Worm (Caenorhabditis elegans) whole organism, late embryonic: Measurements from ENCODE around the gene ctr-9.

Experiments used
- C08G9.2 ChIP-seq: sonication (generic microtip); optimal IDR thresholded peaks from 2 replicates; lab custom pipeline; 2016; ENCODE audit warnings: mild to moderate bottlenecking, missing genetic modification characterization, moderate library complexity, missing compliant biosample characterization
- C38D4.7 ChIP-seq: fragments of 200-800 bp; sonication (Bioruptor generic); optimal IDR thresholded peaks from 2 replicates; lab custom pipeline; 2018; ENCODE audit warnings: mild to moderate bottlenecking, missing genetic modification characterization, moderate library complexity, missing compliant biosample characterization
- F13H6.1 ChIP-seq: sonication (generic microtip); optimal IDR thresholded peaks from 2 replicates; lab custom pipeline; 2016; ENCODE audit warnings: missing genetic modification characterization, missing compliant biosample characterization
- K02D7.2 ChIP-seq: sonication (generic microtip); optimal IDR thresholded peaks from 2 replicates; lab custom pipeline; 2017; ENCODE audit warnings: mild to moderate bottlenecking, missing genetic modification characterization, missing compliant biosample characterization
- T23F11.4 ChIP-seq: fragments of 200-800 bp; sonication (Bioruptor generic); optimal IDR thresholded peaks from 2 replicates; lab custom pipeline; 2018; ENCODE audit warnings: mild to moderate bottlenecking, missing genetic modification characterization, missing compliant biosample characterization
- Y22D7AL.16 ChIP-seq: sonication (generic microtip); optimal IDR thresholded peaks from 2 replicates; lab custom pipeline; 2016; ENCODE audit warnings: missing genetic modification characterization, missing compliant biosample characterization
- ceh-18 ChIP-seq: sonication (generic microtip); optimal IDR thresholded peaks from 2 replicates; lab custom pipeline; 2016; ENCODE audit warnings: missing genetic modification characterization, missing compliant biosample characterization
- ceh-2 ChIP-seq: sonication (generic microtip); optimal IDR thresholded peaks from 2 replicates; lab custom pipeline; 2016; ENCODE audit warnings: missing genotype, missing genetic modification characterization, missing compliant biosample characterization
- ceh-24 ChIP-seq: sonication (generic microtip); optimal IDR thresholded peaks from 2 replicates; lab custom pipeline; 2016; ENCODE audit warnings: mild to moderate bottlenecking, missing genetic modification characterization, missing compliant biosample characterization
- ceh-30 ChIP-seq: fragments of 150-350 bp; optimal IDR thresholded peaks from 2 replicates; lab custom pipeline; 2014; ENCODE audit warnings: missing biosample characterization, missing genetic modification characterization
- ceh-34 ChIP-seq: sonication (generic microtip); optimal IDR thresholded peaks from 2 replicates; lab custom pipeline; 2016; ENCODE audit warnings: mild to moderate bottlenecking, missing genetic modification characterization, missing compliant biosample characterization
- ceh-45 ChIP-seq: fragments of 200-800 bp; sonication (Bioruptor generic); IDR thresholded peaks from 2 replicates; pipeline ENCODE4 v1.3.6; 2022; ENCODE audit warnings: missing genetic modification reagents, missing genetic modification characterization, missing compliant biosample characterization
- ceh-48 ChIP-seq: sonication (generic microtip); optimal IDR thresholded peaks from 2 replicates; lab custom pipeline; 2016; ENCODE audit warnings: missing genetic modification characterization, inconsistent platforms, missing compliant biosample characterization
- ceh-9 ChIP-seq: sonication (generic microtip); optimal IDR thresholded peaks from 2 replicates; lab custom pipeline; 2016; ENCODE audit warnings: mild to moderate bottlenecking, missing genetic modification characterization, inconsistent platforms, missing compliant biosample characterization
- dmd-4 ChIP-seq: sonication (generic microtip); optimal IDR thresholded peaks from 2 replicates; lab custom pipeline; 2016; ENCODE audit warnings: borderline replicate concordance, missing genetic modification characterization, missing compliant biosample characterization
- elt-2 ChIP-seq: sonication (generic microtip); optimal IDR thresholded peaks from 2 replicates; lab custom pipeline; 2016; ENCODE audit warnings: missing genetic modification reagents, missing genetic modification characterization, missing compliant biosample characterization
- elt-4 ChIP-seq: sonication (generic microtip); optimal IDR thresholded peaks from 2 replicates; lab custom pipeline; 2016; ENCODE audit warnings: missing genetic modification characterization, missing compliant biosample characterization
- ets-4 ChIP-seq: sonication (generic microtip); optimal IDR thresholded peaks from 2 replicates; lab custom pipeline; 2016; ENCODE audit warnings: missing genetic modification characterization, missing compliant biosample characterization
- eyg-1 ChIP-seq: sonication (generic microtip); optimal IDR thresholded peaks from 2 replicates; lab custom pipeline; 2016; ENCODE audit warnings: missing genotype, missing genetic modification characterization, missing compliant biosample characterization
- fax-1 ChIP-seq: sonication (generic microtip); optimal IDR thresholded peaks from 2 replicates; lab custom pipeline; 2016; ENCODE audit warnings: missing genotype, missing genetic modification characterization, missing compliant biosample characterization
- fkh-6 ChIP-seq: sonication (generic microtip); optimal IDR thresholded peaks from 2 replicates; lab custom pipeline; 2016; ENCODE audit warnings: missing genetic modification characterization, missing compliant biosample characterization
- hlh-15 ChIP-seq: sonication (generic microtip); optimal IDR thresholded peaks from 2 replicates; lab custom pipeline; 2016; ENCODE audit warnings: missing genetic modification characterization, missing compliant biosample characterization
- hlh-6 ChIP-seq: sonication (generic microtip); optimal IDR thresholded peaks from 2 replicates; lab custom pipeline; 2016; ENCODE audit warnings: missing genotype, missing genetic modification characterization, missing compliant biosample characterization
- lim-6 ChIP-seq: sonication (generic microtip); optimal IDR thresholded peaks from 2 replicates; lab custom pipeline; 2016; ENCODE audit warnings: missing genetic modification characterization, missing compliant biosample characterization
- madf-2 ChIP-seq: sonication (generic microtip); optimal IDR thresholded peaks from 2 replicates; lab custom pipeline; 2017; ENCODE audit warnings: missing genetic modification characterization, missing compliant biosample characterization
- mec-3 ChIP-seq: sonication (generic microtip); optimal IDR thresholded peaks from 2 replicates; lab custom pipeline; 2016; ENCODE audit warnings: borderline replicate concordance, missing genetic modification characterization, missing compliant biosample characterization
- nfya-1 ChIP-seq: sonication (generic microtip); optimal IDR thresholded peaks from 2 replicates; lab custom pipeline; 2017; ENCODE audit warnings: missing genetic modification characterization, mild to moderate bottlenecking, missing compliant biosample characterization, antibody characterized with exemption, moderate library complexity
- nhr-11 ChIP-seq: fragments of 150-350 bp; optimal IDR thresholded peaks from 2 replicates; lab custom pipeline; 2014; ENCODE audit warnings: missing biosample characterization, missing genetic modification characterization
- nhr-232 ChIP-seq: sonication (generic microtip); optimal IDR thresholded peaks from 2 replicates; lab custom pipeline; 2016; ENCODE audit warnings: missing genetic modification characterization, missing compliant biosample characterization
- npax-4 ChIP-seq: sonication (generic microtip); optimal IDR thresholded peaks from 2 replicates; lab custom pipeline; 2016; ENCODE audit warnings: missing genetic modification characterization, missing compliant biosample characterization
- odd-2 ChIP-seq: sonication (generic microtip); optimal IDR thresholded peaks from 2 replicates; lab custom pipeline; 2017; ENCODE audit warnings: antibody characterized with exemption, mild to moderate bottlenecking, missing genetic modification characterization, missing compliant biosample characterization
- pat-9 ChIP-seq: fragments of 200-800 bp; sonication (Bioruptor generic); optimal IDR thresholded peaks from 2 replicates; lab custom pipeline; 2018; ENCODE audit warnings: mild to moderate bottlenecking, missing genetic modification characterization, moderate library complexity, missing compliant biosample characterization
- pax-1 ChIP-seq: fragments of 150-350 bp; optimal IDR thresholded peaks from 2 replicates; lab custom pipeline; 2014; ENCODE audit warnings: missing biosample characterization, missing genetic modification characterization
- pha-2 ChIP-seq: sonication (generic microtip); optimal IDR thresholded peaks from 2 replicates; lab custom pipeline; 2017; ENCODE audit warnings: mild to moderate bottlenecking, missing genetic modification characterization, missing compliant biosample characterization
- pqm-1 ChIP-seq: sonication (generic microtip); optimal IDR thresholded peaks from 2 replicates; lab custom pipeline; 2016; ENCODE audit warnings: missing genetic modification characterization, missing compliant biosample characterization
- ref-2 ChIP-seq: sonication (generic microtip); optimal IDR thresholded peaks from 2 replicates; lab custom pipeline; 2016; ENCODE audit warnings: missing genetic modification characterization, missing compliant biosample characterization
- sox-4 ChIP-seq: sonication (generic microtip); optimal IDR thresholded peaks from 2 replicates; lab custom pipeline; 2017; ENCODE audit warnings: mild to moderate bottlenecking, missing genetic modification characterization, inconsistent platforms, missing compliant biosample characterization
- syd-9 ChIP-seq: sonication (generic microtip); optimal IDR thresholded peaks from 2 replicates; lab custom pipeline; 2016; ENCODE audit warnings: mild to moderate bottlenecking, missing genetic modification characterization, moderate library complexity, missing compliant biosample characterization
- tbx-2 ChIP-seq: sonication (generic microtip); optimal IDR thresholded peaks from 2 replicates; lab custom pipeline; 2016; ENCODE audit warnings: missing genetic modification characterization, missing compliant biosample characterization
- tbx-7 ChIP-seq: sonication (generic microtip); optimal IDR thresholded peaks from 2 replicates; lab custom pipeline; 2016; ENCODE audit warnings: missing genotype, missing genetic modification characterization, missing compliant biosample characterization
- ttx-3 ChIP-seq: sonication (generic microtip); optimal IDR thresholded peaks from 2 replicates; lab custom pipeline; 2016; ENCODE audit warnings: missing genetic modification reagents, missing genetic modification characterization, missing compliant biosample characterization
- unc-42 ChIP-seq: sonication (generic microtip); optimal IDR thresholded peaks from 2 replicates; lab custom pipeline; 2016; ENCODE audit warnings: missing genotype, missing genetic modification characterization, missing compliant biosample characterization
- unc-55 ChIP-seq: sonication (generic microtip); optimal IDR thresholded peaks from 2 replicates; lab custom pipeline; 2017; ENCODE audit warnings: missing biosample characterization, missing genetic modification reagents, missing genetic modification characterization
- zip-5 ChIP-seq: sonication (generic microtip); optimal IDR thresholded peaks from 2 replicates; lab custom pipeline; 2016; ENCODE audit warnings: missing genetic modification characterization, missing compliant biosample characterization
- ztf-16 ChIP-seq: sonication (generic microtip); optimal IDR thresholded peaks from 2 replicates; lab custom pipeline; 2017; ENCODE audit warnings: missing genetic modification characterization, missing compliant biosample characterization

Gene ctr-9

ce11 chrIII:9450933-9451332 lies 40.3 kb upstream of the ctr-9 start (continued):
- TF ChIP-seq pqm-1 (no peak), lim-6 (tag; lab: Kevin White, UChicago) (no peak), hlh-15 (tag; lab: Kevin White, UChicago) (no peak), unc-42 (peak; percentile 55), ztf-16 (tag; lab: Kevin White, UChicago) (no peak)

ce11 chrIII:9453962-9454361 lies 37.2 kb upstream of the ctr-9 start, which contains the start of gene F54C8.7:
F54C8.7 (minus strand) TSS chrIII:9454062.
- no peak for TF ChIP-seq nhr-11 (tag; lab: Kevin White, UChicago)
- TF ChIP-seq ets-4: no peak
- TF ChIP-seq ceh-34 (tag; lab: Kevin White, UChicago): no peak
- TF ChIP-seq tbx-7 (tag; lab: Kevin White, UChicago): no peak
- no peak for TF ChIP-seq mec-3 (tag; lab: Kevin White, UChicago)
- TF ChIP-seq elt-2 (tag; lab: Kevin White, UChicago): no peak
- TF ChIP-seq syd-9 (tag; lab: Kevin White, UChicago): no peak
- TF ChIP-seq hlh-6 (tag; lab: Kevin White, UChicago): no peak
- no peak for TF ChIP-seq K02D7.2 (tag; lab: Kevin White, UChicago)
- TF ChIP-seq ceh-48 (tag; lab: Kevin White, UChicago): no peak
- TF ChIP-seq npax-4 (tag; lab: Kevin White, UChicago): no peak
- no peak for TF ChIP-seq eyg-1 (tag; lab: Kevin White, UChicago)
- no peak for TF ChIP-seq C08G9.2
- TF ChIP-seq pax-1 (tag; lab: Kevin White, UChicago): no peak
- no peak for TF ChIP-seq sox-4 (tag; lab: Kevin White, UChicago)
- no peak for TF ChIP-seq odd-2 (tag; lab: Kevin White, UChicago)
- TF ChIP-seq ceh-9 (tag; lab: Kevin White, UChicago): no peak
- no peak for TF ChIP-seq ceh-18 (tag; lab: Kevin White, UChicago)
- TF ChIP-seq nfya-1: no peak
- TF ChIP-seq fax-1: no peak

- TF ChIP-seq elt-2 (tag; lab: Kevin White, UChicago): no peak
- TF ChIP-seq pax-1 (tag; lab: Kevin White, UChicago): no peak
- no peak for TF ChIP-seq dmd-4 (tag; lab: Kevin White, UChicago)
These were observed 36.5 kb upstream of the ctr-9 start for ce11 chrIII:9454730-9455129.

ce11 chrIII:9455980-9456658 lies 35.1 kb upstream of the ctr-9 start, which contains the start of the genes rheb-1 and spk-1:
rheb-1 (minus strand) TSS chrIII:9456030.
spk-1 (plus strand) TSS chrIII:9456608.
- no peak for TF ChIP-seq C08G9.2
- peak; percentile 28 for TF ChIP-seq madf-2 (tag; lab: Kevin White, UChicago)
- no peak for TF ChIP-seq ztf-16 (tag; lab: Kevin White, UChicago)
- no peak for TF ChIP-seq ceh-30 (tag; lab: Kevin White, UChicago)
- no peak for TF ChIP-seq ceh-24 (tag; lab: Kevin White, UChicago)
- TF ChIP-seq T23F11.4 (GFP tag; lab: Kevin White, UChicago): no peak
- peak; percentile 38 for TF ChIP-seq pqm-1
- peak; percentile 29 for TF ChIP-seq ceh-18 (tag; lab: Kevin White, UChicago)
- TF ChIP-seq odd-2 (tag; lab: Kevin White, UChicago): no peak
- no peak for TF ChIP-seq ceh-34 (tag; lab: Kevin White, UChicago)
- TF ChIP-seq K02D7.2 (tag; lab: Kevin White, UChicago): no peak
- no peak for TF ChIP-seq zip-5 (tag; lab: Kevin White, UChicago)
- no peak for TF ChIP-seq sox-4 (tag; lab: Kevin White, UChicago)
- TF ChIP-seq pat-9 (tag; lab: Kevin White, UChicago): no peak
- no peak for TF ChIP-seq elt-4 (tag; lab: Kevin White, UChicago)
- no peak for TF ChIP-seq ref-2
- TF ChIP-seq hlh-6 (tag; lab: Kevin White, UChicago): no peak
- TF ChIP-seq unc-55: peak; percentile 52
- TF ChIP-seq fkh-6 (tag; lab: Kevin White, UChicago): no peak
- TF ChIP-seq nhr-11 (tag; lab: Kevin White, UChicago): no peak
- no peak for TF ChIP-seq ttx-3 (tag; lab: Kevin White, UChicago)
- TF ChIP-seq fax-1: no peak
- TF ChIP-seq ets-4: peak; percentile 22
- no peak for TF ChIP-seq nhr-232 (tag; lab: Kevin White, UChicago)
- no peak for TF ChIP-seq eyg-1 (tag; lab: Kevin White, UChicago)
- no peak for TF ChIP-seq Y22D7AL.16 (tag; lab: Kevin White, UChicago)
- no peak for TF ChIP-seq lim-6 (tag; lab: Kevin White, UChicago)
- TF ChIP-seq tbx-2 (tag; lab: Kevin White, UChicago): peak; percentile 58
- no peak for TF ChIP-seq C38D4.7 (GFP tag; lab: Kevin White, UChicago)
- TF ChIP-seq ceh-45 (GFP tag; lab: Robert Waterston, UW): no peak
- TF ChIP-seq ceh-2 (tag; lab: Kevin White, UChicago): no peak
- no peak for TF ChIP-seq pha-2 (tag; lab: Kevin White, UChicago)
- no peak for TF ChIP-seq F13H6.1 (tag; lab: Kevin White, UChicago)
